Worm (Caenorhabditis elegans) whole organism, L2 larva: ENCODE results near the gene eif-3.G.

ENCODE experiments used
- snpc-4 ChIP-seq: fragments of 150-350 bp; optimal IDR thresholded peaks from 2 replicates; lab custom pipeline; 2014; ENCODE audit warnings: missing biosample characterization, missing genetic modification characterization
- unc-62 ChIP-seq: fragments of 150-350 bp; optimal IDR thresholded peaks from 2 replicates; lab custom pipeline; 2014; ENCODE audit warnings: missing biosample characterization, missing genetic modification reagents, missing genetic modification characterization

- TF ChIP-seq unc-62 (GFP tag; lab: Kevin White, UChicago) (no peak), snpc-4 (tag; lab: Kevin White, UChicago) (no peak)
Measured at ce11 chrII:8485603-8486002, 43.0 kb downstream of the eif-3.G start, which contains the start of gene gbh-2.
